Worm (Caenorhabditis elegans) whole organism, young adult: ENCODE measurements around the gene srw-21.

Experiments
- C17E4.6 ChIP-seq: fragments of 200-800 bp; sonication (Bioruptor generic); IDR thresholded peaks from 2 replicates; pipeline ENCODE4 v1.3.6; 2022; ENCODE audit warnings: missing genetic modification reagents, missing genetic modification characterization, missing compliant biosample characterization
- D2030.7 ChIP-seq: fragments of 200-800 bp; sonication (Bioruptor generic); IDR thresholded peaks from 2 replicates; pipeline ENCODE4 v1.3.6; 2022; ENCODE audit warnings: missing genetic modification reagents, missing genetic modification characterization, missing compliant biosample characterization
- F33H1.4 ChIP-seq: fragments of 200-800 bp; sonication (Bioruptor generic); IDR thresholded peaks from 2 replicates; pipeline ENCODE4 v1.3.6; 2022; ENCODE audit warnings: missing genetic modification reagents, missing genetic modification characterization, missing compliant biosample characterization
- F49E8.2 ChIP-seq: sonication (generic microtip); optimal IDR thresholded peaks from 3 replicates; lab custom pipeline; 2017; ENCODE audit warnings: missing genetic modification characterization, mild to moderate bottlenecking, missing compliant biosample characterization, antibody characterized with exemption, moderate library complexity; ENCODE audit not compliant: insufficient read depth
- F52B5.7 ChIP-seq: sonication (generic microtip); optimal IDR thresholded peaks from 2 replicates; lab custom pipeline; 2016; ENCODE audit warnings: mild to moderate bottlenecking, missing genetic modification characterization, missing compliant biosample characterization
- F55B11.4 ChIP-seq: sonication (generic microtip); optimal IDR thresholded peaks from 2 replicates; lab custom pipeline; 2016; ENCODE audit warnings: missing compliant biosample characterization, missing genetic modification characterization, borderline replicate concordance; ENCODE audit not compliant: insufficient read depth
- F57A8.1 ChIP-seq: fragments of 200-800 bp; sonication (Bioruptor generic); optimal IDR thresholded peaks from 2 replicates; lab custom pipeline; 2018; ENCODE audit warnings: mild to moderate bottlenecking, missing genetic modification characterization, moderate library complexity, missing compliant biosample characterization
- K11D2.4 ChIP-seq: fragments of 200-800 bp; sonication (Bioruptor generic); IDR thresholded peaks from 2 replicates; pipeline ENCODE4 v1.3.6; 2022; ENCODE audit warnings: missing genetic modification reagents, missing genetic modification characterization, missing compliant biosample characterization
- K12H6.12 ChIP-seq: fragments of 200-800 bp; sonication (Bioruptor generic); optimal IDR thresholded peaks from 2 replicates; lab custom pipeline; 2018; ENCODE audit warnings: mild to moderate bottlenecking, missing genetic modification characterization, missing compliant biosample characterization
- aptf-3 ChIP-seq: fragments of 200-800 bp; sonication (Bioruptor generic); IDR thresholded peaks from 2 replicates; pipeline ENCODE4 v1.3.6; 2022; ENCODE audit warnings: missing genetic modification characterization, missing compliant biosample characterization
- athp-1 ChIP-seq: sonication (generic microtip); optimal IDR thresholded peaks from 2 replicates; lab custom pipeline; 2017; ENCODE audit warnings: mild to moderate bottlenecking, missing genetic modification characterization, missing compliant biosample characterization
- attf-6 ChIP-seq: fragments of 200-800 bp; sonication (Bioruptor generic); IDR thresholded peaks from 2 replicates; pipeline ENCODE4 v1.3.6; 2022; ENCODE audit warnings: missing genetic modification reagents, missing genetic modification characterization, missing compliant biosample characterization
- cebp-1 ChIP-seq, 2 experiments: fragments of 200-800 bp in 1 of 2; sonication (Bioruptor generic) in 1 of 2; sonication (generic microtip) in 1 of 2; IDR thresholded peaks in 1 of 2; optimal IDR thresholded peaks in 1 of 2; 2 replicates each; pipeline versions ENCODE4 v1.3.6 to Lab custom; 2017 to 2022; ENCODE audit warnings: missing compliant biosample characterization in 2 of 2, missing genetic modification characterization in 2 of 2, mild to moderate bottlenecking in 1 of 2, missing genetic modification reagents in 1 of 2, moderate library complexity in 1 of 2
- ceh-40 ChIP-seq: fragments of 200-800 bp; sonication (Bioruptor generic); IDR thresholded peaks from 2 replicates; pipeline ENCODE4 v1.3.6; 2022; ENCODE audit warnings: missing genetic modification characterization, missing compliant biosample characterization
- dox-1 ChIP-seq: fragments of 200-800 bp; sonication (Bioruptor generic); IDR thresholded peaks from 2 replicates; pipeline ENCODE4 v1.3.6; 2022; ENCODE audit warnings: missing genetic modification reagents, missing genetic modification characterization, missing compliant biosample characterization
- egl-18 ChIP-seq: fragments of 200-800 bp; sonication (Bioruptor generic); IDR thresholded peaks from 2 replicates; pipeline ENCODE4 v1.3.6; 2022; ENCODE audit warnings: missing genetic modification reagents, missing genetic modification characterization, missing compliant biosample characterization
- egl-44 ChIP-seq: fragments of 200-800 bp; sonication (Bioruptor generic); IDR thresholded peaks from 2 replicates; pipeline ENCODE4 v1.3.6; 2022; ENCODE audit warnings: missing genetic modification reagents, missing genetic modification characterization, missing compliant biosample characterization
- ekl-4 ChIP-seq: fragments of 200-800 bp; sonication (Bioruptor generic); IDR thresholded peaks from 2 replicates; pipeline ENCODE4 v1.3.6; 2022; ENCODE audit warnings: missing genetic modification reagents, missing genetic modification characterization, missing compliant biosample characterization
- gei-17 ChIP-seq: fragments of 200-800 bp; sonication (Bioruptor generic); optimal IDR thresholded peaks from 2 replicates; lab custom pipeline; 2018; ENCODE audit warnings: mild to moderate bottlenecking, missing genetic modification characterization, missing compliant biosample characterization
- him-1 ChIP-seq: sonication (generic microtip); optimal IDR thresholded peaks from 2 replicates; lab custom pipeline; 2016; ENCODE audit warnings: missing genotype, missing genetic modification reagents, missing genetic modification characterization, missing compliant biosample characterization
- hmg-1.2 ChIP-seq: fragments of 200-800 bp; sonication (Bioruptor generic); IDR thresholded peaks from 2 replicates; pipeline ENCODE4 v1.3.6; 2022; ENCODE audit warnings: missing genetic modification reagents, missing genetic modification characterization, missing compliant biosample characterization
- hmg-20 ChIP-seq: fragments of 200-800 bp; sonication (Bioruptor generic); IDR thresholded peaks from 2 replicates; pipeline ENCODE4 v1.3.6; 2022; ENCODE audit warnings: missing genetic modification reagents, missing genetic modification characterization, missing compliant biosample characterization
- hsf-1 ChIP-seq: fragments of 200-800 bp; sonication (Bioruptor generic); IDR thresholded peaks from 2 replicates; pipeline ENCODE4 v1.3.6; 2022; ENCODE audit warnings: missing genetic modification reagents, missing genetic modification characterization, missing compliant biosample characterization
- lag-1 ChIP-seq: fragments of 200-800 bp; sonication (Bioruptor generic); IDR thresholded peaks from 2 replicates; pipeline ENCODE4 v1.3.6; 2022; ENCODE audit warnings: missing genetic modification reagents, missing genetic modification characterization, missing compliant biosample characterization
- lin-54 ChIP-seq: fragments of 200-800 bp; sonication (Bioruptor generic); optimal IDR thresholded peaks from 2 replicates; lab custom pipeline; 2018; ENCODE audit warnings: mild to moderate bottlenecking, missing genetic modification characterization, missing compliant biosample characterization
- lsl-1 ChIP-seq: fragments of 200-800 bp; sonication (Bioruptor generic); optimal IDR thresholded peaks from 2 replicates; lab custom pipeline; 2018; ENCODE audit warnings: mild to moderate bottlenecking, missing genetic modification characterization, moderate library complexity, missing compliant biosample characterization
- mel-28 ChIP-seq: sonication (generic microtip); optimal IDR thresholded peaks from 2 replicates; lab custom pipeline; 2016; ENCODE audit warnings: borderline replicate concordance, mild to moderate bottlenecking, missing genetic modification characterization, missing compliant biosample characterization
- mxl-1 ChIP-seq: sonication (generic microtip); optimal IDR thresholded peaks from 2 replicates; lab custom pipeline; 2016; ENCODE audit warnings: missing genetic modification characterization, missing compliant biosample characterization
- nfyb-1 ChIP-seq: fragments of 200-800 bp; sonication (Bioruptor generic); IDR thresholded peaks from 2 replicates; pipeline ENCODE4 v1.3.6; 2022; ENCODE audit warnings: missing genetic modification reagents, missing genetic modification characterization, missing compliant biosample characterization
- nhr-120 ChIP-seq: fragments of 200-800 bp; sonication (Bioruptor generic); IDR thresholded peaks from 2 replicates; pipeline ENCODE4 v1.3.6; 2022; ENCODE audit warnings: missing genetic modification characterization, missing compliant biosample characterization
- nhr-90 ChIP-seq: sonication (generic microtip); optimal IDR thresholded peaks from 2 replicates; lab custom pipeline; 2016; ENCODE audit warnings: missing genotype, mild to moderate bottlenecking, missing genetic modification characterization, missing compliant biosample characterization
- pbrm-1 ChIP-seq: fragments of 200-800 bp; sonication (Bioruptor generic); IDR thresholded peaks from 2 replicates; pipeline ENCODE4 v1.3.6; 2022; ENCODE audit warnings: missing genetic modification reagents, missing genetic modification characterization, missing compliant biosample characterization
- rcor-1 ChIP-seq: fragments of 200-800 bp; sonication (Bioruptor generic); IDR thresholded peaks from 2 replicates; pipeline ENCODE4 v1.3.6; 2022; ENCODE audit warnings: missing genetic modification reagents, missing genetic modification characterization, missing compliant biosample characterization
- rec-8 ChIP-seq, 2 experiments: sonication (generic microtip); optimal IDR thresholded peaks; 2 replicates each; lab custom pipeline; 2016; ENCODE audit warnings: mild to moderate bottlenecking in 2 of 2, missing genetic modification characterization in 2 of 2, missing genetic modification reagents in 2 of 2, missing genotype in 2 of 2, missing biosample characterization in 1 of 2, missing compliant biosample characterization in 1 of 2, moderate library complexity in 1 of 2
- rpc-1 ChIP-seq, 2 experiments: fragments of 150-350 bp in 1 of 2; sonication (generic microtip) in 1 of 2; optimal IDR thresholded peaks; 2 replicates each; lab custom pipeline; 2014 to 2018; ENCODE audit warnings: missing biosample characterization in 1 of 2, missing genetic modification characterization in 1 of 2, missing genetic modification reagents in 1 of 2, missing genotype in 1 of 2
- snpc-3.4 ChIP-seq: sonication (generic microtip); optimal IDR thresholded peaks from 2 replicates; lab custom pipeline; 2017; ENCODE audit warnings: missing genetic modification characterization, mild to moderate bottlenecking, missing compliant biosample characterization, antibody characterized with exemption, moderate library complexity, missing genotype, missing genetic modification reagents
- somi-1 ChIP-seq: fragments of 200-800 bp; sonication (Bioruptor generic); optimal IDR thresholded peaks from 2 replicates; lab custom pipeline; 2018; ENCODE audit warnings: mild to moderate bottlenecking, missing genetic modification characterization, missing compliant biosample characterization
- tbp1 ChIP-seq: fragments of 200-800 bp; sonication (Bioruptor generic); optimal IDR thresholded peaks from 2 replicates; lab custom pipeline; 2018; ENCODE audit warnings: mild to moderate bottlenecking, missing genetic modification characterization, missing compliant biosample characterization
- unc-62 ChIP-seq: fragments of 150-350 bp; optimal IDR thresholded peaks from 2 replicates; lab custom pipeline; 2014; ENCODE audit warnings: missing biosample characterization, missing genetic modification reagents, missing genetic modification characterization
- zfh-2 ChIP-seq: fragments of 200-800 bp; sonication (Bioruptor generic); conservative IDR thresholded peaks from 2 replicates; pipeline ENCODE4 v1.3.6; 2022; ENCODE audit warnings: missing genetic modification reagents, missing genetic modification characterization, missing compliant biosample characterization
- ztf-22 ChIP-seq: fragments of 200-800 bp; sonication (Bioruptor generic); optimal IDR thresholded peaks from 2 replicates; lab custom pipeline; 2018; ENCODE audit warnings: mild to moderate bottlenecking, missing genetic modification characterization, moderate library complexity, missing compliant biosample characterization
- ztf-25 ChIP-seq: fragments of 200-800 bp; sonication (Bioruptor generic); IDR thresholded peaks from 2 replicates; pipeline ENCODE4 v1.3.6; 2022; ENCODE audit warnings: missing genetic modification reagents, missing genetic modification characterization, missing compliant biosample characterization
- ztf-26 ChIP-seq: sonication (generic microtip); optimal IDR thresholded peaks from 2 replicates; lab custom pipeline; 2017; ENCODE audit warnings: missing genetic modification characterization, missing compliant biosample characterization
- ztf-28 ChIP-seq: fragments of 200-800 bp; sonication (Bioruptor generic); IDR thresholded peaks from 2 replicates; pipeline ENCODE4 v1.3.6; 2022; ENCODE audit warnings: missing genetic modification reagents, missing genetic modification characterization, missing compliant biosample characterization

The srw-21 gene

DNA sequence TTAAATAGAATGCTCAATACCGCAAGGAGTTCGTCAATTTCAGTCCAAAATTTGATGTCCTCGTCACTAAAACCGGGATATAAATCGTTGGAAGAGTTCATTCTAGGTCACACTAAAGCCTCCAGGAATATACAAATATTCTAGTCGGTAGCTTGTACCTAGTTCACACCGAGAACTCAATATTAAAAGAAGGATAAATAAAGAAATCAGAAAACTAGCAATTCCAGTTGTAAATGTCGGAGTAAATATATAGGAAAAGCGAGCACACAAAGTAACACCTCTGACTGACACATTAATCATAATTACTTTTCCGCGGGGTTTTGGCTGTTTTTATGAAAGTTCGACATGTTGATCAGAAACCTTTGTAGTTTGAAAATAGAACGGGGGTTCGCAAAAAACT is 36.4 kb upstream of the srw-21 start, which contains the start of gene srw-33:
TSS of gene srw-33 (minus strand) at position 101 of the 400 bp plus-strand sequence.
- TF ChIP-seq egl-44 (GFP tag; lab: Robert Waterston, UW) (no peak), ceh-40 (no peak), F57A8.1 (no peak), ztf-26 (no peak), tbp1 (GFP tag; lab: Kevin White, UChicago) (no peak), F33H1.4 (no peak), gei-17 (no peak), K12H6.12 (tag; lab: Kevin White, UChicago) (no peak), lin-54 (no peak), ekl-4 (GFP tag; lab: Robert Waterston, UW) (no peak), attf-6 (GFP tag; lab: Robert Waterston, UW) (no peak), F55B11.4 (tag; lab: Kevin White, UChicago) (no peak), rec-8 (tag; optimal IDR thresholded peaks at IDR 0.05; lab: Kevin White, UChicago) (no peak), mel-28 (tag; lab: Kevin White, UChicago) (no peak), D2030.7 (GFP tag; lab: Robert Waterston, UW) (no peak)

DNA sequence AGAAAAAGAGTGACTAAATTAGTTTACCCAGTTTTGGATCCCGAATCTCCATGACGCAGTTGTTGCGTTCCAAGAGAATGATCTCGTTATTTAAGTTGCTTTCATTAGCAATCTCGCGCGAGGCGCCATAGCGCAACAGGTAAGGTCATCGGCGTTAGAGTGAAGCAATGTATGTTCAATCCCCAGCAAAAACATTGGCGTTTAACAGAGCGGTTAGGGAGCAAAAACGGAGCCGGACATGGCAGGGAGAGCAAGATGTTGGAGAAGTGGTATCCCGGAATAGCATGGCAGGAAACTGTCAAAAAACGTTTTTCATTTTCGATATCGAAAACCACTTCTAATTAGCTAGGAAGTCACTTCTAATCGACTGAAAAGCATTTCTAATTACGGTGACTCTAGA is 33.5 kb upstream of the srw-21 start:
- TF ChIP-seq rcor-1 (GFP tag; lab: Robert Waterston, UW) (peak; percentile 55; the same call in 1 of the 2 replicates), zfh-2 (GFP tag; lab: Robert Waterston, UW) (no peak), nfyb-1 (GFP tag; lab: Robert Waterston, UW) (no peak), ztf-25 (0 out of 2 replicates have a peak, but pooled peaks have one; percentile 49), egl-44 (GFP tag; lab: Robert Waterston, UW) (peak; percentile 67; the same call in 1 of the 2 replicates), ztf-28 (GFP tag; lab: Robert Waterston, UW) (peak; percentile 44; the same call in 1 of the 2 replicates), attf-6 (GFP tag; lab: Robert Waterston, UW) (peak; percentile 52; the same call in 1 of the 2 replicates), ceh-40 (no peak), pbrm-1 (GFP tag; lab: Robert Waterston, UW) (no peak), unc-62 (no peak), C17E4.6 (GFP tag; lab: Robert Waterston, UW) (no peak), cebp-1 (GFP tag; IDR thresholded peaks at IDR 0.05; lab: Robert Waterston, UW) (no peak), cebp-1 (tag; optimal IDR thresholded peaks at IDR 0.05; lab: Kevin White, UChicago) (no peak), mxl-1 (tag; lab: Kevin White, UChicago) (peak; percentile 10), F52B5.7 (tag; lab: Kevin White, UChicago) (peak; percentile 21), aptf-3 (0 out of 2 replicates have a peak, but pooled peaks have one; percentile 26), tbp1 (GFP tag; lab: Kevin White, UChicago) (peak; percentile 86), hmg-1.2 (peak; percentile 49), nhr-120 (GFP tag; lab: Robert Waterston, UW) (no peak), D2030.7 (GFP tag; lab: Robert Waterston, UW) (peak; percentile 80), somi-1 (peak; percentile 2), K11D2.4 (GFP tag; lab: Robert Waterston, UW) (no peak), lin-54 (peak; percentile 16), egl-18 (GFP tag; lab: Robert Waterston, UW) (0 out of 2 replicates have a peak, but pooled peaks have one; percentile 59), F49E8.2 (tag; lab: Kevin White, UChicago) (no peak), rec-8 (tag; optimal IDR thresholded peaks at IDR 0.05; lab: Kevin White, UChicago) (peak in 1 of 2 experiments; percentile 67), him-1 (tag; lab: Kevin White, UChicago) (peak; percentile 57), athp-1 (peak; percentile 17), dox-1 (GFP tag; lab: Robert Waterston, UW) (peak; percentile 43; the same call in 1 of the 2 replicates), hmg-20 (GFP tag; lab: Robert Waterston, UW) (0 out of 2 replicates have a peak, but pooled peaks have one; percentile 20), F33H1.4 (peak; percentile 30; the same call in 1 of the 2 replicates), lag-1 (GFP tag; lab: Robert Waterston, UW) (0 out of 2 replicates have a peak, but pooled peaks have one; percentile 30), lsl-1 (peak; percentile 34), ztf-22 (GFP tag; lab: Kevin White, UChicago) (no peak), nhr-90 (tag; lab: Kevin White, UChicago) (peak; percentile 23), snpc-3.4 (tag; lab: Kevin White, UChicago) (no peak), hsf-1 (GFP tag; lab: Robert Waterston, UW) (0 out of 2 replicates have a peak, but pooled peaks have one; percentile 51), rpc-1 (optimal IDR thresholded peaks at IDR 0.05; lab: Kevin White, UChicago) (peak; percentile 60), rpc-1 (tag; optimal IDR thresholded peaks at IDR 0.05; lab: Kevin White, UChicago) (peak; percentile 78)
